Worm (Caenorhabditis elegans): ENCODE measurements around the gene C17G10.6.
"Not testable (repeated sequence)": the region's sequence is repeated elsewhere in the genome, so short reads cannot be mapped to it uniquely, and the experiment has no call there.

The C17G10.6 gene

DNA sequence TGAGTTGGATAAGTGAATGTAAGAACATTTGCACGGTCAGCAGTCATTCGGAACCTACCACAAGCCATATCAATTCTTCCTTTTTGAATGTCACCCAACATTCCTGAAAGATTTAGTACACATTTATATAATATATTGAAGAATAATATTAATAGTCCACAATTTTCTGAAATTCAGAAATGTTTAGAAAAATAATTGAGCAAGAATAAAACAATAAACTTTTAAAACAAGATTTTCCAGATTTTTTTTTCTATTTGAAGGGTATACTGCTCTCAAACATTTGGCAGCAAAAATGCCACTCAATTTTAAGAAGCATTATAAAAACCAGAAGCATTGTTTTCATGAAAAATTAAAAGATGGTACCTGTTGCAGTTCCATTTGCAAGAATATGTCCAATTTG is 33.7 kb upstream of the C17G10.6 start, which contains the start of gene F59E12.8:
F59E12.8 (minus strand) TSS at position 101 of the 400 bp plus-strand sequence.
- TF ChIP-seq flt-1 (GFP tag; IDR thresholded peaks at IDR 0.05), result no peak
- no peak for TF ChIP-seq klf-2 (GFP tag; conservative IDR thresholded peaks at IDR 0.05)
- no peak for TF ChIP-seq T22C8.4 (GFP tag; IDR thresholded peaks at IDR 0.05)
- TF ChIP-seq ztf-29 (GFP tag; IDR thresholded peaks at IDR 0.05), result no peak
- TF ChIP-seq cog-1 (tag; optimal IDR thresholded peaks at IDR 0.05), result no peak

DNA sequence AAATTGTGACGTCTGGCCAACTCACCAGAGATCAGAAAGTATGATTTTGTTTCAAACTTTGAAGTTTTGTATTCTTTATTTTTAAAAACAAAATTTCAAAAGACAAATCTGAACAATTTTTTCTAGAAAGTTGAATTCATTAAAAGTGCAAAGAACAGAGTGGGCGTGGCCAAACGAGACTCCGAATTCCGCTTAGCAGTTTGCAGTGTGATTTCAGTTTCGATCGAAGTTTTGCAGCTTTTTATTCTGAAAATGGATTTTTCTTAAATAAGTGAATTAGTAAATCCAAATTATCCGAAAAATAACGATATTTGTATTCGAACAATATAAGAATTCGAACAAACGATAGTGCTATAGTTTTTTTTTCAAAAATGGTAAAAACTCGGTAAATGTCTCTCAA is 30.4 kb upstream of the C17G10.6 start:
- no peak for TF ChIP-seq tab-1 (GFP tag; IDR thresholded peaks at IDR 0.05)
- no peak for TF ChIP-seq klf-2 (GFP tag; conservative IDR thresholded peaks at IDR 0.05)
- no peak for TF ChIP-seq ztf-29 (GFP tag; IDR thresholded peaks at IDR 0.05)
- TF ChIP-seq ztf-23 (GFP tag; IDR thresholded peaks at IDR 0.05), result no peak
- TF ChIP-seq ref-1 (GFP tag; conservative IDR thresholded peaks at IDR 0.05), result no peak
- TF ChIP-seq T22C8.4 (GFP tag; IDR thresholded peaks at IDR 0.05), result no peak
- TF ChIP-seq med-1 (GFP tag; optimal IDR thresholded peaks at IDR 0.05; ENCODE audit: insufficient read depth), result no peak
- TF ChIP-seq cog-1 (tag; optimal IDR thresholded peaks at IDR 0.05), result no peak
- TF ChIP-seq flt-1 (GFP tag; IDR thresholded peaks at IDR 0.05), result no peak

DNA sequence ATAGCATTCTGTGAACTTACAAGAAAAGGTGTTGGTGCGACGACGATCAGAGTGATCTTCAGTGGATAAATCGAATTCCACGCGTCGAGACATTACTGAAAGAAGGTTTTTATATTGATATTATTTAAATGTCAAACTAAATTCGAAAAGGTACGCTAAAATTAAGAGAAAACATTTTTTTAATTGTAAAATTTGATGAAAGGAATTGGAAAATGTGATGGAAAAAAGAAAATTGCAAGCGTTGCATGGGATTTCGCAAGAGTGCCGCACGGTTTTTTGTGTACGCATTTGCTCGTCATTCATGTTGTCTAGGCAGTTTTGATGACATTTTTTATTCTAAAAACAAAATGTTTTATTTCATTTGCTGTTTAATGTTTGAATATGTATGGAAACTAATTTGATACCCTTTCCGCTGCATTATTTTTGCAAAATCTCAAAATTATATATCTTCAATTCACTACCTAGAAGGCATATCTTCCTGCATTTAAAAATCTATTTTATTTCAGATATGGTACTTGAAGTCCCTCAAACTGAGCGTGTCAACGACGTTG is 27.8 kb upstream of the C17G10.6 start, which contains the start of the genes F59E12.6 and npl-4.1:
F59E12.6 (minus strand) TSS at position 101 of the 551 bp plus-strand sequence.
npl-4.1 (plus strand) TSS at position 501 of the 551 bp plus-strand sequence.
- TF ChIP-seq T22C8.4 (GFP tag; IDR thresholded peaks at IDR 0.05); klf-2 (GFP tag; conservative IDR thresholded peaks at IDR 0.05); flt-1 (GFP tag; IDR thresholded peaks at IDR 0.05): not testable (repeated sequence)

DNA sequence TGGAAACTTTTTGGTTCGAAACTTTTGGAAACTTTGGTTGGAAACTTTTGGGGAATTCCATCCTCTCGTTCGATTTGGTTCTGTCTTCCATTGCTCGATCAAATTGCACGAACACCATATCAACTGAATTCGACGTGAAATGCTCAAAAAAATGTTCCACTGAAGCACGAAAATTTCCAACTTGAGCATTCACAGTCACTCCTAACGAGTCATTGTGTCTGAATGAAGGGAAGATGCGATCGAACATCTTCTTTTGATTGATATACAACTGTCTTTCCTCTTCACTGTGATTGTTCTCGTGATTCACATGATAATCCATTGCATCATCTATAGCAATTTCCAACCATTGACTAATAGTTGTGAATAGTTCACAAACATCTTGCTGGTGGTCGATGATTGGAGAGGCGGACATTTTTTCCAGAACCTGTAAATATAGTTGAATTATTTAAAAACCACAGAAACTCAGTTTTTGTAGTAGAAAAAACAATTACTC is 25.3 kb upstream of the C17G10.6 start, which contains the start of gene F59E12.15:
F59E12.15 (minus strand) TSS at position 51 of the 493 bp plus-strand sequence.
- TF ChIP-seq cog-1 (tag; optimal IDR thresholded peaks at IDR 0.05) (no peak), T22C8.4 (GFP tag; IDR thresholded peaks at IDR 0.05) (no peak), tab-1 (GFP tag; IDR thresholded peaks at IDR 0.05) (no peak), klf-2 (GFP tag; conservative IDR thresholded peaks at IDR 0.05) (no peak), flt-1 (GFP tag; IDR thresholded peaks at IDR 0.05) (no peak), med-1 (GFP tag; optimal IDR thresholded peaks at IDR 0.05; ENCODE audit: insufficient read depth) (no peak), ztf-23 (GFP tag; IDR thresholded peaks at IDR 0.05) (no peak), ref-1 (GFP tag; conservative IDR thresholded peaks at IDR 0.05) (no peak), ztf-29 (GFP tag; IDR thresholded peaks at IDR 0.05) (no peak)

DNA sequence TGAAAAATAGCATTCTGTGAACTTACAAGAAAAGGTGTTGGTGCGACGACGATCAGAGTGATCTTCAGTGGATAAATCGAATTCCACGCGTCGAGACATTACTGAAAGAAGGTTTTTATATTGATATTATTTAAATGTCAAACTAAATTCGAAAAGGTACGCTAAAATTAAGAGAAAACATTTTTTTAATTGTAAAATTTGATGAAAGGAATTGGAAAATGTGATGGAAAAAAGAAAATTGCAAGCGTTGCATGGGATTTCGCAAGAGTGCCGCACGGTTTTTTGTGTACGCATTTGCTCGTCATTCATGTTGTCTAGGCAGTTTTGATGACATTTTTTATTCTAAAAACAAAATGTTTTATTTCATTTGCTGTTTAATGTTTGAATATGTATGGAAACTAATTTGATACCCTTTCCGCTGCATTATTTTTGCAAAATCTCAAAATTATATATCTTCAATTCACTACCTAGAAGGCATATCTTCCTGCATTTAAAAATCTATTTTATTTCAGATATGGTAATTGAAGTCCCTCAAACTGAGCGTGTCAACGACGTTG is 19.4 kb upstream of the C17G10.6 start, which contains the start of the genes eif-3.L and npl-4.2:
eif-3.L (minus strand) TSS at position 101 of the 557 bp plus-strand sequence.
npl-4.2 (plus strand) TSS at position 507 of the 557 bp plus-strand sequence.
- TF ChIP-seq cog-1 (tag; optimal IDR thresholded peaks at IDR 0.05); klf-2 (GFP tag; conservative IDR thresholded peaks at IDR 0.05); ref-1 (GFP tag; conservative IDR thresholded peaks at IDR 0.05): not testable (repeated sequence)

DNA sequence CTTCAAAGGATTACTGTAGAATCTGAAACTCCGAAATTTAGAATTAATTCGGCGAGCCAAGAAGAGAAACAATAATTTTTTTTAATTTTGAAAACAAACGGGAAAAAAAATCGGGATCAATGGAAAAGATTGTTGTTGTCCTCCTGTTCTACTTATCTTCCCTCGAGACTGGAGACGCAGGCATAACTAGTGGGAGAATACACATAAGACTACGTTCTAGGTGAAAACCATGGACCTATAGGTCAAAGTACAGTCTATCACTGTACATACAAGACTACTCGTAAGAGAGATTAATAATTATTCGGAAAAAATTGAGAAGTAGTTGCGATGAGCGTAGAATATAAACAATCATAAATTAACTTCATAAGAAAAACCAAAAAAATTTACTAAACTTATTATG is 16.2 kb upstream of the C17G10.6 start, which contains the start of gene dhs-6:
dhs-6 (minus strand) TSS at position 22 of the 400 bp plus-strand sequence.
- TF ChIP-seq ref-1 (GFP tag; conservative IDR thresholded peaks at IDR 0.05) (no peak), ztf-23 (GFP tag; IDR thresholded peaks at IDR 0.05) (no peak), ztf-29 (GFP tag; IDR thresholded peaks at IDR 0.05) (no peak), klf-2 (GFP tag; conservative IDR thresholded peaks at IDR 0.05) (no peak), med-1 (GFP tag; optimal IDR thresholded peaks at IDR 0.05; ENCODE audit: insufficient read depth) (no peak), cog-1 (tag; optimal IDR thresholded peaks at IDR 0.05) (no peak), flt-1 (GFP tag; IDR thresholded peaks at IDR 0.05) (no peak), tab-1 (GFP tag; IDR thresholded peaks at IDR 0.05) (no peak), T22C8.4 (GFP tag; IDR thresholded peaks at IDR 0.05) (no peak)

DNA sequence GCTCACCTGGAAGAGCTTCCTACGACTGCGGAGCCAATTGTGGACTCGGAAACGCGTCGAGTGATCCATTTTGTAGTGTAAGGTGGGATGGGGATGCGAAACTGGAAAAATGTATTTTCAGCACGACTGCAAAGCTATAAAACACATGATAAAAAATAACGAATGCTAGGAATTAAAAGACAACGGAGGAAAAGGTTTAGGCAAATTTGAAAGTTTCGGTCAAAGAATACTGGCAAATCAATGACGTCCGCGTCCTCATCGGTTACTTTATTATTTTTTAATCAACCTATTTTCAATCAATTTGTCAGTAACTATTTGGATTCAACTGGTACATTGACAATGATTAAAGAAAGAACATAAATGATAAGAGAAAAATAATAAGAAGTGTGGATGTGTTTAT is 4.7 kb upstream of the C17G10.6 start, which contains the start of gene C17G10.7:
C17G10.7 (minus strand) TSS at position 101 of the 400 bp plus-strand sequence.
- TF ChIP-seq med-1 (GFP tag; optimal IDR thresholded peaks at IDR 0.05; ENCODE audit: insufficient read depth) (no peak), flt-1 (GFP tag; IDR thresholded peaks at IDR 0.05) (no peak), tab-1 (GFP tag; IDR thresholded peaks at IDR 0.05) (no peak), ref-1 (GFP tag; conservative IDR thresholded peaks at IDR 0.05) (no peak), ztf-29 (GFP tag; IDR thresholded peaks at IDR 0.05) (no peak), cog-1 (tag; optimal IDR thresholded peaks at IDR 0.05) (no peak), ztf-23 (GFP tag; IDR thresholded peaks at IDR 0.05) (no peak), T22C8.4 (GFP tag; IDR thresholded peaks at IDR 0.05) (no peak), klf-2 (GFP tag; conservative IDR thresholded peaks at IDR 0.05) (no peak)

DNA sequence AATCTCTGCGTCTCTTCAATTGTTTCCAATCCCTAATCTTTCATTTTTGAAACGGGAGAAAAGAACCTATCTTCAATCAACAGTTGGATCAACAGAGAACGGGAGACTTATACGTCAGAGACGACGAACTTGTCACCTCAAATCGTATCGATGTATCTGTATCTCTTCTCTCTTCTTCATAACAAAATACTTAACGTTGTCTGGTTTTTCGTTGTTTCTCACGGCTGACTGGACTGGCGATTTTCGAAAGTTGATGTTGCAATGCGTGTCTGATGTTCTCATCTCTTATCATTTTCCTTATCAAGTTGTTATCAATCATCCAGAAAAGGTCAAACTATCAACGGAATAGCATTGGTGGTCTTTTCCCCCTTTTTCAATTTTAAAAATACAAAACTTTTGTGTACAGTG is 2.4 kb upstream of the C17G10.6 start:
- TF ChIP-seq med-1 (GFP tag; optimal IDR thresholded peaks at IDR 0.05; ENCODE audit: insufficient read depth), result no peak
- TF ChIP-seq ref-1 (GFP tag; conservative IDR thresholded peaks at IDR 0.05), result no peak
- no peak for TF ChIP-seq cog-1 (tag; optimal IDR thresholded peaks at IDR 0.05)
- no peak for TF ChIP-seq klf-2 (GFP tag; conservative IDR thresholded peaks at IDR 0.05)
- no peak for TF ChIP-seq tab-1 (GFP tag; IDR thresholded peaks at IDR 0.05)
- TF ChIP-seq T22C8.4 (GFP tag; IDR thresholded peaks at IDR 0.05), result no peak
- TF ChIP-seq ztf-23 (GFP tag; IDR thresholded peaks at IDR 0.05), result no peak
- TF ChIP-seq ztf-29 (GFP tag; IDR thresholded peaks at IDR 0.05), result no peak

DNA sequence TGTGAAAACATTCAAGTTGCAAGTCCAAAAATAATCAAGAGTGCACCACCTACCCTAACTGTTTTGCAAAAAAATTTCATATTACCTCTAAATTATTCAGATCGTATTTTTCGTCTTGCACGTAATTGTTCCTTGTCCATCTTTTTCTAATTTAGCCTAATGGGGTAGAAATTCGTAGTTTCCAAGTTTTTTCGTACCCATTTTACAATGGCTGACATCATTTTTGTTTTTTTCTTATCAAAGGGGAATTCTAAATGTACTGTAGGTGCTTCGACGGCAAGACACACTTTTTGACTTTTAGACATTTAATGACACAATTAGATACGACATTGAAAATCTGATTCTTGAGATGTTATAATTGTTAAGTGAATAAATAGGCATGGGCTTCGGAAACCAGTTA is 1.3 kb upstream of the C17G10.6 start:
- TF ChIP-seq ztf-23 (GFP tag; IDR thresholded peaks at IDR 0.05) (no peak), flt-1 (GFP tag; IDR thresholded peaks at IDR 0.05) (no peak), tab-1 (GFP tag; IDR thresholded peaks at IDR 0.05) (no peak), ztf-29 (GFP tag; IDR thresholded peaks at IDR 0.05) (no peak), T22C8.4 (GFP tag; IDR thresholded peaks at IDR 0.05) (no peak), cog-1 (tag; optimal IDR thresholded peaks at IDR 0.05) (no peak)

Measured in whole organism, midembryonic.